Worm (Caenorhabditis elegans) whole organism, young adult: Measurements from ENCODE around the gene C05D12.3.

Experiments used
- B0019.2 ChIP-seq: fragments of 200-800 bp; sonication (Bioruptor generic); conservative IDR thresholded peaks from 2 replicates; pipeline ENCODE4 v1.3.6; 2022; ENCODE audit warnings: missing genetic modification reagents, missing genetic modification characterization, missing compliant biosample characterization
- B0261.1 ChIP-seq: sonication (generic microtip); optimal IDR thresholded peaks from 2 replicates; lab custom pipeline; 2016; ENCODE audit warnings: mild to moderate bottlenecking, missing genetic modification characterization, moderate library complexity, missing compliant biosample characterization
- B0336.3 ChIP-seq: fragments of 200-800 bp; sonication (Bioruptor generic); IDR thresholded peaks from 2 replicates; pipeline ENCODE4 v1.3.6; 2022; ENCODE audit warnings: missing genetic modification characterization, missing compliant biosample characterization
- C06A6.2 ChIP-seq: fragments of 200-800 bp; sonication (Bioruptor generic); conservative IDR thresholded peaks from 2 replicates; pipeline ENCODE4 v1.3.6; 2022; ENCODE audit warnings: missing genetic modification characterization, missing compliant biosample characterization
- F23B12.7 ChIP-seq: sonication (generic microtip); optimal IDR thresholded peaks from 2 replicates; lab custom pipeline; 2017; ENCODE audit warnings: missing genetic modification characterization, mild to moderate bottlenecking, missing compliant biosample characterization, antibody characterized with exemption, moderate library complexity; ENCODE audit not compliant: insufficient read depth
- F37B4.10 ChIP-seq: fragments of 200-800 bp; sonication (Bioruptor generic); IDR thresholded peaks from 2 replicates; pipeline ENCODE4 v1.3.6; 2022; ENCODE audit warnings: missing genetic modification characterization, missing compliant biosample characterization
- K11D2.4 ChIP-seq: fragments of 200-800 bp; sonication (Bioruptor generic); IDR thresholded peaks from 2 replicates; pipeline ENCODE4 v1.3.6; 2022; ENCODE audit warnings: missing genetic modification reagents, missing genetic modification characterization, missing compliant biosample characterization
- K12H6.12 ChIP-seq: fragments of 200-800 bp; sonication (Bioruptor generic); optimal IDR thresholded peaks from 2 replicates; lab custom pipeline; 2018; ENCODE audit warnings: mild to moderate bottlenecking, missing genetic modification characterization, missing compliant biosample characterization
- T26A5.8 ChIP-seq: sonication (generic microtip); optimal IDR thresholded peaks from 2 replicates; lab custom pipeline; 2016; ENCODE audit warnings: missing genetic modification characterization, missing compliant biosample characterization
- Y53F4B.3 ChIP-seq: fragments of 200-800 bp; sonication (Bioruptor generic); IDR thresholded peaks from 2 replicates; pipeline ENCODE4 v1.3.6; 2022; ENCODE audit warnings: missing genetic modification reagents, missing genetic modification characterization, missing compliant biosample characterization
- Y95B8A.8 ChIP-seq: fragments of 200-800 bp; sonication (Bioruptor generic); IDR thresholded peaks from 2 replicates; pipeline ENCODE4 v1.3.6; 2022; ENCODE audit warnings: missing genetic modification reagents, missing genetic modification characterization, missing compliant biosample characterization
- akir-1 ChIP-seq: fragments of 200-800 bp; sonication (Bioruptor generic); optimal IDR thresholded peaks from 2 replicates; lab custom pipeline; 2018; ENCODE audit warnings: mild to moderate bottlenecking, missing genetic modification characterization, moderate library complexity, missing compliant biosample characterization
- aptf-3 ChIP-seq: fragments of 200-800 bp; sonication (Bioruptor generic); IDR thresholded peaks from 2 replicates; pipeline ENCODE4 v1.3.6; 2022; ENCODE audit warnings: missing genetic modification characterization, missing compliant biosample characterization
- athp-1 ChIP-seq: sonication (generic microtip); optimal IDR thresholded peaks from 2 replicates; lab custom pipeline; 2017; ENCODE audit warnings: mild to moderate bottlenecking, missing genetic modification characterization, missing compliant biosample characterization
- ccch-3 ChIP-seq: fragments of 200-800 bp; sonication (Bioruptor generic); optimal IDR thresholded peaks from 2 replicates; lab custom pipeline; 2018; ENCODE audit warnings: mild to moderate bottlenecking, missing genetic modification characterization, missing compliant biosample characterization
- ceh-100 ChIP-seq: fragments of 200-800 bp; sonication (Bioruptor generic); IDR thresholded peaks from 2 replicates; pipeline ENCODE4 v1.3.6; 2022; ENCODE audit warnings: missing genetic modification reagents, missing genetic modification characterization, missing compliant biosample characterization
- ceh-27 ChIP-seq: fragments of 200-800 bp; sonication (Bioruptor generic); optimal IDR thresholded peaks from 2 replicates; lab custom pipeline; 2018; ENCODE audit warnings: mild to moderate bottlenecking, missing genetic modification characterization, moderate library complexity, missing compliant biosample characterization
- ceh-79 ChIP-seq: sonication (generic microtip); optimal IDR thresholded peaks from 2 replicates; lab custom pipeline; 2017; ENCODE audit warnings: mild to moderate bottlenecking, missing genetic modification characterization, missing compliant biosample characterization
- ceh-91 ChIP-seq: fragments of 200-800 bp; sonication (Bioruptor generic); IDR thresholded peaks from 2 replicates; pipeline ENCODE4 v1.3.6; 2022; ENCODE audit warnings: missing genetic modification reagents, missing genetic modification characterization, missing compliant biosample characterization
- die-1 ChIP-seq: sonication (generic microtip); optimal IDR thresholded peaks from 2 replicates; lab custom pipeline; 2016; ENCODE audit warnings: missing genotype, mild to moderate bottlenecking, missing genetic modification characterization, missing compliant biosample characterization
- dox-1 ChIP-seq: fragments of 200-800 bp; sonication (Bioruptor generic); IDR thresholded peaks from 2 replicates; pipeline ENCODE4 v1.3.6; 2022; ENCODE audit warnings: missing genetic modification reagents, missing genetic modification characterization, missing compliant biosample characterization
- ets-4 ChIP-seq: fragments of 200-800 bp; sonication (Bioruptor generic); optimal IDR thresholded peaks from 2 replicates; lab custom pipeline; 2018; ENCODE audit warnings: mild to moderate bottlenecking, missing genetic modification characterization, missing compliant biosample characterization
- hlh-12 ChIP-seq: sonication (generic microtip); optimal IDR thresholded peaks from 2 replicates; lab custom pipeline; 2016; ENCODE audit warnings: missing genetic modification characterization, missing compliant biosample characterization
- lir-1 ChIP-seq: fragments of 200-800 bp; sonication (Bioruptor generic); conservative IDR thresholded peaks from 2 replicates; pipeline ENCODE4 v1.3.6; 2022; ENCODE audit warnings: missing genetic modification reagents, missing genetic modification characterization, missing compliant biosample characterization
- lsl-1 ChIP-seq: fragments of 200-800 bp; sonication (Bioruptor generic); optimal IDR thresholded peaks from 2 replicates; lab custom pipeline; 2018; ENCODE audit warnings: mild to moderate bottlenecking, missing genetic modification characterization, moderate library complexity, missing compliant biosample characterization
- lsy-27 ChIP-seq: sonication (generic microtip); optimal IDR thresholded peaks from 2 replicates; lab custom pipeline; 2017; ENCODE audit warnings: missing genetic modification characterization, mild to moderate bottlenecking, missing compliant biosample characterization, antibody characterized with exemption, missing genotype, borderline replicate concordance; ENCODE audit not compliant: insufficient read depth
- madf-6 ChIP-seq: fragments of 200-800 bp; sonication (Bioruptor generic); IDR thresholded peaks from 2 replicates; pipeline ENCODE4 v1.3.6; 2022; ENCODE audit warnings: missing genetic modification reagents, missing genetic modification characterization, missing compliant biosample characterization
- madf-8 ChIP-seq: fragments of 200-800 bp; sonication (Bioruptor generic); conservative IDR thresholded peaks from 2 replicates; pipeline ENCODE4 v1.3.6; 2022; ENCODE audit warnings: missing genetic modification reagents, missing genetic modification characterization, missing compliant biosample characterization
- mel-28 ChIP-seq: sonication (generic microtip); optimal IDR thresholded peaks from 2 replicates; lab custom pipeline; 2016; ENCODE audit warnings: borderline replicate concordance, mild to moderate bottlenecking, missing genetic modification characterization, missing compliant biosample characterization
- nhr-27 ChIP-seq: fragments of 200-800 bp; sonication (Bioruptor generic); optimal IDR thresholded peaks from 2 replicates; lab custom pipeline; 2018; ENCODE audit warnings: mild to moderate bottlenecking, missing genetic modification characterization, moderate library complexity, missing compliant biosample characterization
- nhr-90 ChIP-seq: sonication (generic microtip); optimal IDR thresholded peaks from 2 replicates; lab custom pipeline; 2016; ENCODE audit warnings: missing genotype, mild to moderate bottlenecking, missing genetic modification characterization, missing compliant biosample characterization
- pbrm-1 ChIP-seq: fragments of 200-800 bp; sonication (Bioruptor generic); IDR thresholded peaks from 2 replicates; pipeline ENCODE4 v1.3.6; 2022; ENCODE audit warnings: missing genetic modification reagents, missing genetic modification characterization, missing compliant biosample characterization
- pha-4 ChIP-seq: fragments of 150-350 bp; sonication (generic microtip); optimal IDR thresholded peaks from 2 replicates; lab custom pipeline; 2014; ENCODE audit warnings: missing biosample characterization, missing genetic modification reagents, missing genetic modification characterization
- rec-8 ChIP-seq, 2 experiments: sonication (generic microtip); optimal IDR thresholded peaks; 2 replicates each; lab custom pipeline; 2016; ENCODE audit warnings: mild to moderate bottlenecking in 2 of 2, missing genetic modification characterization in 2 of 2, missing genetic modification reagents in 2 of 2, missing genotype in 2 of 2, missing biosample characterization in 1 of 2, missing compliant biosample characterization in 1 of 2, moderate library complexity in 1 of 2
- snpc-1.1 ChIP-seq: sonication (generic microtip); optimal IDR thresholded peaks from 2 replicates; lab custom pipeline; 2017; ENCODE audit warnings: missing genetic modification characterization, mild to moderate bottlenecking, missing compliant biosample characterization, antibody characterized with exemption, moderate library complexity, missing genotype, missing genetic modification reagents; ENCODE audit not compliant: insufficient read depth
- snpc-4 ChIP-seq, 5 experiments: fragments of 150-350 bp in 1 of 5; sonication (generic microtip) in 4 of 5; optimal IDR thresholded peaks; 2 replicates each; lab custom pipeline; 2014 to 2018; ENCODE audit warnings: missing genetic modification characterization in 5 of 5, missing biosample characterization in 3 of 5, antibody characterized with exemption in 2 of 5, mild to moderate bottlenecking in 2 of 5, missing compliant biosample characterization in 2 of 5, missing genotype in 2 of 5, moderate library complexity in 2 of 5, missing genetic modification reagents in 1 of 5
- xnd-1 ChIP-seq: sonication (generic microtip); optimal IDR thresholded peaks from 2 replicates; lab custom pipeline; 2016; ENCODE audit warnings: missing genotype, missing genetic modification reagents, missing genetic modification characterization, missing compliant biosample characterization
- zfh-2 ChIP-seq: fragments of 200-800 bp; sonication (Bioruptor generic); conservative IDR thresholded peaks from 2 replicates; pipeline ENCODE4 v1.3.6; 2022; ENCODE audit warnings: missing genetic modification reagents, missing genetic modification characterization, missing compliant biosample characterization
- ztf-22 ChIP-seq: fragments of 200-800 bp; sonication (Bioruptor generic); optimal IDR thresholded peaks from 2 replicates; lab custom pipeline; 2018; ENCODE audit warnings: mild to moderate bottlenecking, missing genetic modification characterization, moderate library complexity, missing compliant biosample characterization
- ztf-6 ChIP-seq: fragments of 200-800 bp; sonication (Bioruptor generic); IDR thresholded peaks from 2 replicates; pipeline ENCODE4 v1.3.6; 2022; ENCODE audit warnings: missing genetic modification reagents, missing genetic modification characterization, missing compliant biosample characterization

Gene C05D12.3

ce11 chrII:11453025-11453424 is 28.0 kb downstream of the C05D12.3 start, which contains the start of gene rsp-1 (continued):
- TF ChIP-seq nhr-27 (tag; lab: Kevin White, UChicago) (no peak), lir-1 (GFP tag; lab: Robert Waterston, UW) (0 out of 2 replicates have a peak, but pooled peaks have one; percentile 39), B0261.1 (tag; lab: Kevin White, UChicago) (peak; percentile 12), akir-1 (GFP tag; lab: Kevin White, UChicago) (no peak), aptf-3 (GFP tag; lab: Robert Waterston, UW) (no peak), ceh-79 (tag; lab: Kevin White, UChicago) (no peak), B0336.3 (peak; percentile 83), snpc-1.1 (tag; lab: Kevin White, UChicago) (peak; percentile 42), K12H6.12 (tag; lab: Kevin White, UChicago) (peak; percentile 80), F23B12.7 (tag; lab: Kevin White, UChicago) (peak; percentile 85), pbrm-1 (GFP tag; lab: Robert Waterston, UW) (peak; percentile 91), die-1 (tag; lab: Kevin White, UChicago) (peak; percentile 11), pha-4 (no peak), T26A5.8 (tag; lab: Kevin White, UChicago) (no peak), ets-4 (peak; percentile 40), rec-8 (tag; optimal IDR thresholded peaks at IDR 0.05; lab: Kevin White, UChicago) (no peak), ceh-100 (GFP tag; lab: Robert Waterston, UW) (peak; percentile 78), madf-6 (GFP tag; lab: Robert Waterston, UW) (peak; percentile 84), F37B4.10 (GFP tag; lab: Robert Waterston, UW) (no peak), B0019.2 (GFP tag; lab: Robert Waterston, UW) (peak; percentile 67; the same call in 1 of the 2 replicates), Y53F4B.3 (no peak), ccch-3 (GFP tag; lab: Kevin White, UChicago) (no peak), dox-1 (GFP tag; lab: Robert Waterston, UW) (peak; percentile 95), ceh-27 (GFP tag; lab: Kevin White, UChicago) (peak; percentile 85), madf-8 (GFP tag; lab: Robert Waterston, UW) (peak; percentile 57), lsl-1 (GFP tag; lab: Kevin White, UChicago) (peak; percentile 79), C06A6.2 (GFP tag; lab: Robert Waterston, UW) (peak; percentile 45; the same call in 1 of the 2 replicates), Y95B8A.8 (GFP tag; lab: Robert Waterston, UW) (peak; percentile 93), snpc-4 (GFP tag; optimal IDR thresholded peaks at IDR 0.05; lab: Kevin White, UChicago) (no peak), snpc-4 (tag; optimal IDR thresholded peaks at IDR 0.05; lab: Kevin White, UChicago) (peak; percentile 73 to 82 (median 80)), ztf-6 (GFP tag; lab: Robert Waterston, UW) (0 out of 2 replicates have a peak, but pooled peaks have one; percentile 26), lsy-27 (no peak), mel-28 (no peak), xnd-1 (peak; percentile 46), zfh-2 (GFP tag; lab: Robert Waterston, UW) (peak; percentile 74), athp-1 (tag; lab: Kevin White, UChicago) (peak; percentile 82), hlh-12 (tag; lab: Kevin White, UChicago) (no peak), ceh-91 (GFP tag; lab: Robert Waterston, UW) (peak; percentile 73), K11D2.4 (GFP tag; lab: Robert Waterston, UW) (peak; percentile 88), ztf-22 (GFP tag; lab: Kevin White, UChicago) (no peak), nhr-90 (tag; lab: Kevin White, UChicago) (peak; percentile 23)
